Fruit fly (Drosophila melanogaster): Measurements from ENCODE around the gene CG12541.

The CG12541 gene

dm6 chrX:7004101-7004700 is 61.7 kb downstream of the CG12541 start (continued):
- peak; percentile 74 for TF ChIP-seq CG17328 (GFP tag; IDR thresholded peaks at IDR 0.05)
- peak; percentile 61 for TF ChIP-seq tin (GFP tag; optimal IDR thresholded peaks at IDR 0.05)
- TF ChIP-seq Bdp1 (GFP tag; optimal IDR thresholded peaks at IDR 0.05): peak; percentile 85
- peak; percentile 59 for TF ChIP-seq CG5245 (GFP tag; optimal IDR thresholded peaks at IDR 0.05)
- peak; percentile 54; the same call in 1 of the 3 replicates for TF ChIP-seq sr (GFP tag; IDR thresholded peaks at IDR 0.05)
- no peak for TF ChIP-seq Lpt (GFP tag; optimal IDR thresholded peaks at IDR 0.05)
- peak; percentile 96 for TF ChIP-seq CG6813 (GFP tag; optimal IDR thresholded peaks at IDR 0.05)
- peak; percentile 93 for TF ChIP-seq Vsx1 (GFP tag; optimal IDR thresholded peaks at IDR 0.05)
- TF ChIP-seq Doc2 (GFP tag; IDR thresholded peaks at IDR 0.05): no peak
- peak; percentile 79 for TF ChIP-seq CG4820 (GFP tag; optimal IDR thresholded peaks at IDR 0.05)
- peak; percentile 76 for TF ChIP-seq CG10654 (GFP tag; optimal IDR thresholded peaks at IDR 0.05)
- TF ChIP-seq CG33213 (GFP tag; optimal IDR thresholded peaks at IDR 0.05): peak; percentile 90
- TF ChIP-seq da (GFP tag; optimal IDR thresholded peaks at IDR 0.05): peak; percentile 72
- TF ChIP-seq gsb-n (tag; optimal IDR thresholded peaks at IDR 0.05): peak; percentile 92
- peak in 1 of 2 experiments; percentile 55 for TF ChIP-seq eve (GFP tag; optimal IDR thresholded peaks at IDR 0.05)
- no peak for TF ChIP-seq ftz-f1 (GFP tag; optimal IDR thresholded peaks at IDR 0.05)
- peak; percentile 87 for TF ChIP-seq CG12104 (GFP tag; optimal IDR thresholded peaks at IDR 0.05)
- TF ChIP-seq Ssrp (tag; optimal IDR thresholded peaks at IDR 0.05): peak; percentile 17
- peak; percentile 71 for TF ChIP-seq gcm2 (GFP tag; optimal IDR thresholded peaks at IDR 0.05)
- TF ChIP-seq CG12071 (GFP tag; optimal IDR thresholded peaks at IDR 0.05): peak; percentile 80
- TF ChIP-seq Gsc (GFP tag; IDR thresholded peaks at IDR 0.05): no peak
- peak; percentile 88 for TF ChIP-seq lab (GFP tag; optimal IDR thresholded peaks at IDR 0.05)
- peak; percentile 4 for TF ChIP-seq cad (GFP tag; optimal IDR thresholded peaks at IDR 0.05)
- TF ChIP-seq aop (GFP tag; IDR thresholded peaks at IDR 0.05): no peak
- no peak for TF ChIP-seq nom (GFP tag; optimal IDR thresholded peaks at IDR 0.05)
- peak; percentile 20; the same call in 1 of the 2 replicates for TF ChIP-seq gsb (GFP tag; IDR thresholded peaks at IDR 0.05)
- TF ChIP-seq Usf (GFP tag; optimal IDR thresholded peaks at IDR 0.05): peak; percentile 42
- TF ChIP-seq dimm (GFP tag; IDR thresholded peaks at IDR 0.05): 0 out of 2 replicates have a peak, but pooled peaks have one; percentile 7
- TF ChIP-seq CG3838 (GFP tag; optimal IDR thresholded peaks at IDR 0.05): peak; percentile 83
- TF ChIP-seq gt (GFP tag; IDR thresholded peaks at IDR 0.05): no peak
- peak; percentile 96 for TF ChIP-seq CG15601 (tag; optimal IDR thresholded peaks at IDR 0.05)
- TF ChIP-seq shn (GFP tag; optimal IDR thresholded peaks at IDR 0.05): peak; percentile 80
- TF ChIP-seq CG13624 (GFP tag; optimal IDR thresholded peaks at IDR 0.05): peak; percentile 73
- peak; percentile 52 for TF ChIP-seq Fer2 (tag; optimal IDR thresholded peaks at IDR 0.05)
- peak; percentile 56 for TF ChIP-seq bigmax (GFP tag; optimal IDR thresholded peaks at IDR 0.05)
- TF ChIP-seq crol (GFP tag; IDR thresholded peaks at IDR 0.05): no peak
- TF ChIP-seq grn (GFP tag; optimal IDR thresholded peaks at IDR 0.05): peak; percentile 84
- TF ChIP-seq ATbp (GFP tag; optimal IDR thresholded peaks at IDR 0.05): peak; percentile 96
- peak; percentile 87 for TF ChIP-seq Blimp-1 (GFP tag; optimal IDR thresholded peaks at IDR 0.05)
- TF ChIP-seq CG5953 (GFP tag; IDR thresholded peaks at IDR 0.05): peak; percentile 68
- TF ChIP-seq H15 (GFP tag; IDR thresholded peaks at IDR 0.05): peak; percentile 54; the same call in 1 of the 3 replicates
- TF ChIP-seq NfI (GFP tag; optimal IDR thresholded peaks at IDR 0.05): peak; percentile 30
- TF ChIP-seq slbo (GFP tag; IDR thresholded peaks at IDR 0.05): 0 out of 2 replicates have a peak, but pooled peaks have one; percentile 23
- peak; percentile 85 for TF ChIP-seq CG18262 (tag; optimal IDR thresholded peaks at IDR 0.05)
- TF ChIP-seq Hr78 (GFP tag; optimal IDR thresholded peaks at IDR 0.05): peak in 1 of 2 experiments; percentile 74
- 0 out of 2 replicates have a peak, but pooled peaks have one; percentile 9 for TF ChIP-seq CG9215 (GFP tag; IDR thresholded peaks at IDR 0.05)
- peak; percentile 80 for TF ChIP-seq maf-S (GFP tag; optimal IDR thresholded peaks at IDR 0.05)
- TF ChIP-seq Pdp1 (GFP tag; optimal IDR thresholded peaks at IDR 0.05): peak; percentile 64 to 76
- TF ChIP-seq CG4404 (GFP tag; IDR thresholded peaks at IDR 0.05): peak; percentile 58
- TF ChIP-seq CG10979 (tag; optimal IDR thresholded peaks at IDR 0.05): peak; percentile 75

Data from whole organism, embryonic.